Worm (Caenorhabditis elegans) whole organism, midembryonic: Measurements from ENCODE around the gene Y43F8B.12.

Source experiments
- T22C8.4 ChIP-seq: fragments of 200-800 bp; sonication (Bioruptor generic); IDR thresholded peaks from 2 replicates; pipeline ENCODE4 v1.3.6; 2022; ENCODE audit warnings: missing genetic modification characterization, missing compliant biosample characterization
- cog-1 ChIP-seq: sonication (generic microtip); optimal IDR thresholded peaks from 2 replicates; lab custom pipeline; 2016; ENCODE audit warnings: missing genetic modification characterization, missing compliant biosample characterization
- flt-1 ChIP-seq: fragments of 200-800 bp; sonication (Bioruptor generic); IDR thresholded peaks from 2 replicates; pipeline ENCODE4 v1.3.6; 2022; ENCODE audit warnings: missing genetic modification characterization, missing compliant biosample characterization
- klf-2 ChIP-seq: fragments of 200-800 bp; sonication (Bioruptor generic); conservative IDR thresholded peaks from 2 replicates; pipeline ENCODE4 v1.3.6; 2022; ENCODE audit warnings: missing genetic modification reagents, missing genetic modification characterization, missing compliant biosample characterization
- med-1 ChIP-seq: sonication (generic microtip); optimal IDR thresholded peaks from 2 replicates; lab custom pipeline; 2017; ENCODE audit warnings: missing genetic modification characterization, mild to moderate bottlenecking, missing compliant biosample characterization, antibody characterized with exemption, missing genetic modification reagents; ENCODE audit not compliant: insufficient read depth
- ref-1 ChIP-seq: fragments of 200-800 bp; sonication (Bioruptor generic); conservative IDR thresholded peaks from 2 replicates; pipeline ENCODE4 v1.3.6; 2022; ENCODE audit warnings: missing genetic modification reagents, missing genetic modification characterization, missing compliant biosample characterization
- tab-1 ChIP-seq: fragments of 200-800 bp; sonication (Bioruptor generic); IDR thresholded peaks from 2 replicates; pipeline ENCODE4 v1.3.6; 2022; ENCODE audit warnings: missing genetic modification characterization, missing compliant biosample characterization
- ztf-23 ChIP-seq: fragments of 200-800 bp; sonication (Bioruptor generic); IDR thresholded peaks from 2 replicates; pipeline ENCODE4 v1.3.6; 2022; ENCODE audit warnings: missing genetic modification reagents, missing genetic modification characterization, missing compliant biosample characterization
- ztf-29 ChIP-seq: fragments of 200-800 bp; sonication (Bioruptor generic); IDR thresholded peaks from 2 replicates; pipeline ENCODE4 v1.3.6; 2022; ENCODE audit warnings: missing genetic modification reagents, missing genetic modification characterization, missing compliant biosample characterization

The Y43F8B.12 gene

DNA sequence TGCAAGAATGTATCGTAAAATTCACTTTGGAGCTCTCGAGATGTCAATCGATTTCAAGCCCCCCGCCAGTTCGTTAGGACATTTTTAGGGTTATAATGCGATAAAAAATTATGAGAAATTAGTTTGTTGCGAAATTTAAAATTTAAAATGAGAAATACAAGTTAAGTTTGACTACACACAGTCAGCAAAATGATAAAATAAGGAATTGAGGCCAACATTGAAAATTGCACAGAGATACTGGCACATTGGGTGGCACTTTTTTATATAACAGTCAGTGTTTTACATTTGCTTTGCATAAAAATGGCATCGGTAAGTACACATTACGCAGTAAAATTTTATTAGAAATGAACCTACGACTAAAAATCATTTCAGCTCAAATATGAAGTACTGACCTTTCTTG, at the start of gene Y43F8B.12:
Gene Y43F8B.12, plus strand, starts transcription at position 301 of the 400 bp plus-strand sequence.
- no peak for TF ChIP-seq klf-2 (GFP tag; lab: Robert Waterston, UW)
- no peak for TF ChIP-seq ref-1 (GFP tag; lab: Robert Waterston, UW)
- no peak for TF ChIP-seq ztf-29 (GFP tag; lab: Robert Waterston, UW)
- TF ChIP-seq ztf-23 (GFP tag; lab: Robert Waterston, UW), result no peak
- no peak for TF ChIP-seq tab-1 (GFP tag; lab: Robert Waterston, UW)
- no peak for TF ChIP-seq flt-1 (GFP tag; lab: Robert Waterston, UW)
- no peak for TF ChIP-seq T22C8.4 (GFP tag; lab: Robert Waterston, UW)
- TF ChIP-seq med-1 (GFP tag; lab: Kevin White, UChicago), result no peak
- TF ChIP-seq cog-1 (tag; lab: Kevin White, UChicago), result no peak

ce11 chrV:19421131-19421530, 47.1 kb upstream of the Y43F8B.12 start, which contains the start of gene C25F9.2:
C25F9.2 (plus strand) TSS chrV:19421471.
- TF ChIP-seq ztf-29 (GFP tag; lab: Robert Waterston, UW) (no peak), med-1 (GFP tag; lab: Kevin White, UChicago) (no peak), klf-2 (GFP tag; lab: Robert Waterston, UW) (no peak), flt-1 (GFP tag; lab: Robert Waterston, UW) (no peak), tab-1 (GFP tag; lab: Robert Waterston, UW) (no peak), ref-1 (GFP tag; lab: Robert Waterston, UW) (no peak), cog-1 (tag; lab: Kevin White, UChicago) (no peak), ztf-23 (GFP tag; lab: Robert Waterston, UW) (no peak), T22C8.4 (GFP tag; lab: Robert Waterston, UW) (no peak)

- TF ChIP-seq ztf-23 (GFP tag; lab: Robert Waterston, UW) (no peak), T22C8.4 (GFP tag; lab: Robert Waterston, UW) (no peak), klf-2 (GFP tag; lab: Robert Waterston, UW) (no peak), tab-1 (GFP tag; lab: Robert Waterston, UW) (no peak), flt-1 (GFP tag; lab: Robert Waterston, UW) (no peak), med-1 (GFP tag; lab: Kevin White, UChicago) (no peak), cog-1 (tag; lab: Kevin White, UChicago) (no peak), ztf-29 (GFP tag; lab: Robert Waterston, UW) (no peak), ref-1 (GFP tag; lab: Robert Waterston, UW) (no peak)
Measured at ce11 chrV:19428097-19428496, 40.1 kb upstream of the Y43F8B.12 start.

DNA sequence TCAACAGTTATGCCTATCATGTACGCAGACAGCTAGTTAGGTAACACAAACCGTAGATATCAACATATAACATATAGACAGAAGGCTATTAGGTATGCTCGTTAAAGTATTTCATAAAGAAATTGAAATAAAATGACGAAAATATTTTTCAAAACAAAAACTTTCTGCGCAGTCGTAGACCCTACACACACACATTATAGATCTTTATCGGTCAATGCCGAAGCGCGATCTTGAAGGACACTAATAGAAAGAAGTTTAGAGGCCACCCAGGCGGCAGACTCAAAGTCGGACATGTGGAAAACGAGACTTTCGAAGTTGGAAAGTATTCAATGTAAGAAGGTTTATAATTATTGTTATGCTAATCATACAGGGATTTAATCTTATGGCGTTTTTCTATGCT, 39.2 kb upstream of the Y43F8B.12 start:
- TF ChIP-seq ztf-23 (GFP tag; lab: Robert Waterston, UW) (no peak), flt-1 (GFP tag; lab: Robert Waterston, UW) (no peak), T22C8.4 (GFP tag; lab: Robert Waterston, UW) (no peak), ztf-29 (GFP tag; lab: Robert Waterston, UW) (no peak), klf-2 (GFP tag; lab: Robert Waterston, UW) (no peak), tab-1 (GFP tag; lab: Robert Waterston, UW) (no peak), med-1 (GFP tag; lab: Kevin White, UChicago) (no peak), cog-1 (tag; lab: Kevin White, UChicago) (no peak), ref-1 (GFP tag; lab: Robert Waterston, UW) (no peak)

DNA sequence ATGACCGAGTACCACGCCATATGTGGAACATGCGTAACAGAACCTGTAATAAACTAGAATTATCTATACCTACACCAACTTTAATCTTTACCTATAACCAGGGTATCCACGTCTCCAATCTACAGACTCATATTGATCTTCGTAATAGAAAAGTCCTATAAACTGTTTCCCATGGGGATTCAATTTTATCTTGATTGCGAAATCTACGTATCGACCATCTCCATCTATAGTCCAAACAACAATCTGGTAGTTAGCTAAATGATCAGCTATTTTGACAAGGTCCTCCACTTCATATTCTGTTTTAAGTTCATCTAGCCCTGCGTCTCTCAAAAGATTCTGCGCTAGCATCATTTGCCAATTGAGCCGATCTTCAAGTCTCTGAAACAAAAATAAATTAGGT, 38.6 kb upstream of the Y43F8B.12 start:
- TF ChIP-seq ref-1 (GFP tag; lab: Robert Waterston, UW) (no peak), klf-2 (GFP tag; lab: Robert Waterston, UW) (no peak), tab-1 (GFP tag; lab: Robert Waterston, UW) (no peak), flt-1 (GFP tag; lab: Robert Waterston, UW) (no peak), cog-1 (tag; lab: Kevin White, UChicago) (no peak), ztf-29 (GFP tag; lab: Robert Waterston, UW) (no peak), T22C8.4 (GFP tag; lab: Robert Waterston, UW) (no peak), med-1 (GFP tag; lab: Kevin White, UChicago) (no peak)

DNA sequence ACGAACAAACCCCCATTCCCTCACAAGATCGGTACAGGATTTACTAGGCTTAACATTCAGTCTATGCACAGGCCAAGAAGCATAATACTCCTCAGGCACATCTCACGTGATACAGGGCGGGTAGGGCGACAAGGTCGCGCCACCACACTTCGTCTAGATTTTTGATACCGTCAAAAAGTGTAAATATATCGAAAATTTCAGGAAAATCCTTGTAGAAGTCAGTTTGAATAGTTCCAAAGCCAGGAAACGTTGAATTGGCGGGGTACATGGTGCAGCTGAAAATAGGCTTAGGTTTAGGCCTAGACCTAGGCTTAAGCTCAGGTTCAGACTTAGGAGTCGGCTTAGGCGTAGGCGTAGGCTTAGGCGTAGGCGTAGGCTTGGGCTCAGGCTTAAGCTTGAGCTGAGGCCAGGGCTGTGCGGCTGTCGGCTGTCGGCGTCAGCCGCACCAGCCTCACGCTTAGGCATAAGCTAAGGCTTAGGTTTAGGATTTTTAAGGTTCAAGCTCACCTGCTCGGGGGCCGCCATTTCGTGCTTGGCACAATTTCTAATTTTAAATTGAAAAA, 37.8 kb upstream of the Y43F8B.12 start:
- TF ChIP-seq flt-1 (GFP tag; lab: Robert Waterston, UW), result no peak; the same call in 1 of the 2 replicates
- TF ChIP-seq tab-1 (GFP tag; lab: Robert Waterston, UW), result peak; percentile 70; the same call in 1 of the 2 replicates
- no peak for TF ChIP-seq ztf-23 (GFP tag; lab: Robert Waterston, UW)
- TF ChIP-seq klf-2 (GFP tag; lab: Robert Waterston, UW), result no peak
- TF ChIP-seq ztf-29 (GFP tag; lab: Robert Waterston, UW), result peak; percentile 53; the same call in 1 of the 2 replicates

DNA sequence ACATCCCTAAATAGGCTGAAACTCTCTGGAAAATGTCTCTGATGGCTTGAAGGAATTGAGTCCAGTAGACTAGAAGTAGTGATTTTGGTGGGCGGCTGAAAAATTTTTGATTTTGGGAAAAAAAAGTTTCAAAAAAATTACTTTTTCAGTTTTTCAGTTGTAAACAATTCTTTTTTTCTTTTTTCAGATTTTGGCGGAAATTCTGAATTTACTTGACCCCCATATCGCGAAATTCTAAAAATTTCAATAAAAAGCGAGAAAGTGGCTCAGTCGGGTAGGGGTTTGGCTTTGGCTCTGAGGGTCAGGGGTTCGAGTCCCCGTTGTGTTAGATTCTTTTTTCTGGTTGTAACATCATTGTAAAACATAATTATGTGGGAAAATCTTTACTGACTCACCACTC, 37.1 kb upstream of the Y43F8B.12 start, which contains the start of gene srw-85:
Gene srw-85, minus strand, starts transcription at position 101 of the 400 bp plus-strand sequence.
- TF ChIP-seq med-1 (GFP tag; lab: Kevin White, UChicago), result no peak
- TF ChIP-seq ztf-23 (GFP tag; lab: Robert Waterston, UW), result no peak
- TF ChIP-seq flt-1 (GFP tag; lab: Robert Waterston, UW), result no peak
- TF ChIP-seq T22C8.4 (GFP tag; lab: Robert Waterston, UW), result no peak
- TF ChIP-seq ref-1 (GFP tag; lab: Robert Waterston, UW), result no peak
- no peak for TF ChIP-seq klf-2 (GFP tag; lab: Robert Waterston, UW)
- TF ChIP-seq tab-1 (GFP tag; lab: Robert Waterston, UW), result no peak
- no peak for TF ChIP-seq ztf-29 (GFP tag; lab: Robert Waterston, UW)
- no peak for TF ChIP-seq cog-1 (tag; lab: Kevin White, UChicago)

- no peak for TF ChIP-seq klf-2 (GFP tag; lab: Robert Waterston, UW)
- no peak for TF ChIP-seq tab-1 (GFP tag; lab: Robert Waterston, UW)
- TF ChIP-seq cog-1 (tag; lab: Kevin White, UChicago), result no peak
- no peak for TF ChIP-seq flt-1 (GFP tag; lab: Robert Waterston, UW)
- TF ChIP-seq ztf-23 (GFP tag; lab: Robert Waterston, UW), result no peak
- TF ChIP-seq ref-1 (GFP tag; lab: Robert Waterston, UW), result no peak
Measured at ce11 chrV:19432030-19432429, 36.2 kb upstream of the Y43F8B.12 start.
